Fruit fly (Drosophila melanogaster): ENCODE results near the gene Acer.
A peak's percentile ranks its signal among the peaks of the same experiment; 100 is the strongest.

The Acer gene

DNA sequence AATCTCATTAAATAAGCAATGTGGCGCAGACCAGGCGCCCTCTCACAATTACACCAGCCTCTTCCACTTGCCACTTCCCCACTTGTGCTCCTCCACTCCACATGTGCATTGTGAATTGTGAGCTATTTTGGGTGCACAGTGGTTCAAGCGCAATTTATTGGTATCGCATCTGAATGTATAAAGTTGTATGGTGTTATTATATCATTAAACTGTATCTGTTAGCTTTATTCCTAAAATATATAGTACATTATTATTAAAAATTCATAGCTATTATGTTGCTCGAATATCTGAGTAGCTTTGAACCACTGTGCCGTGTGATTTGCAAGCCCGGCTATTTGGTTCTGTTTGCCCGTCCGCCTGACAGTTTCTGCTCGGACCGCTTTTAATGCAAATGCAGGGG is 53.2 kb downstream of the Acer start (continued):
- TF ChIP-seq CG11398 (GFP tag; optimal IDR thresholded peaks at IDR 0.05) (no peak), lab (GFP tag; optimal IDR thresholded peaks at IDR 0.05) (peak; percentile 80), E2f2 (GFP tag; IDR thresholded peaks at IDR 0.05) (peak; percentile 63; the same call in 1 of the 2 replicates), Kr (GFP tag; optimal IDR thresholded peaks at IDR 0.05) (no peak), MTF-1 (GFP tag; optimal IDR thresholded peaks at IDR 0.05; ENCODE audit: borderline replicate concordance) (peak; percentile 74), slou (GFP tag; optimal IDR thresholded peaks at IDR 0.05) (peak; percentile 42), shn (GFP tag; optimal IDR thresholded peaks at IDR 0.05) (no peak), bowl (GFP tag; IDR thresholded peaks at IDR 0.05) (peak; percentile 72), CG15073 (GFP tag; optimal IDR thresholded peaks at IDR 0.05) (peak; percentile 52), H15 (GFP tag; IDR thresholded peaks at IDR 0.05) (peak; percentile 90), CG6854 (GFP tag; optimal IDR thresholded peaks at IDR 0.05) (no peak), CG17912 (GFP tag; optimal IDR thresholded peaks at IDR 0.05) (peak; percentile 5), odd (GFP tag; optimal IDR thresholded peaks at IDR 0.05) (peak; percentile 79), toy (GFP tag; IDR thresholded peaks at IDR 0.05) (peak; percentile 49; the same call in 1 of the 2 replicates), tio (GFP tag; optimal IDR thresholded peaks at IDR 0.05) (peak; percentile 69), Dip3 (GFP tag; optimal IDR thresholded peaks at IDR 0.05) (no peak), wek (GFP tag; optimal IDR thresholded peaks at IDR 0.05) (peak; percentile 64), CG6272 (GFP tag; IDR thresholded peaks at IDR 0.05) (peak; percentile 80), CG13287 (GFP tag; IDR thresholded peaks at IDR 0.05; ENCODE audit: partially characterized antibody) (no peak; the same call in 1 of the 2 replicates), CG7745 (tag; optimal IDR thresholded peaks at IDR 0.05) (peak; percentile 59), CG8388 (GFP tag; optimal IDR thresholded peaks at IDR 0.05) (peak; percentile 90), Neu2 (GFP tag; optimal IDR thresholded peaks at IDR 0.05; ENCODE audit: borderline replicate concordance) (no peak), CG9609 (GFP tag; optimal IDR thresholded peaks at IDR 0.05) (no peak), CG9797 (GFP tag; optimal IDR thresholded peaks at IDR 0.05) (peak; percentile 13), Xbp1 (GFP tag; optimal IDR thresholded peaks at IDR 0.05) (peak; percentile 88), CG10959 (GFP tag; IDR thresholded peaks at IDR 0.05) (peak; percentile 89), CG8765 (GFP tag; IDR thresholded peaks at IDR 0.05) (peak; percentile 65; the same call in 1 of the 2 replicates), Antp (GFP tag; optimal IDR thresholded peaks at IDR 0.05) (peak; percentile 25), CG6791 (GFP tag; IDR thresholded peaks at IDR 0.05; ENCODE audit: partially characterized antibody) (0 out of 3 replicates have a peak, but pooled peaks have one; percentile 25), exex (tag; optimal IDR thresholded peaks at IDR 0.05) (no peak), CG2889 (GFP tag; IDR thresholded peaks at IDR 0.05) (peak; percentile 68; the same call in 2 of the 3 replicates), lmd (GFP tag; IDR thresholded peaks at IDR 0.05) (peak; percentile 84), CG4282 (GFP tag; optimal IDR thresholded peaks at IDR 0.05) (peak; percentile 16), Oaz (GFP tag; IDR thresholded peaks at IDR 0.05) (peak; percentile 54; the same call in 1 of the 2 replicates), gro (GFP tag; optimal IDR thresholded peaks at IDR 0.05) (no peak), CG33213 (GFP tag; optimal IDR thresholded peaks at IDR 0.05) (no peak), tna (GFP tag; IDR thresholded peaks at IDR 0.05; ENCODE audit: partially characterized antibody) (no peak), Hr51 (GFP tag; optimal IDR thresholded peaks at IDR 0.05) (peak; percentile 8 to 88), ems (GFP tag; optimal IDR thresholded peaks at IDR 0.05) (peak; percentile 60), CG14965 (GFP tag; optimal IDR thresholded peaks at IDR 0.05; ENCODE audit: borderline replicate concordance) (no peak), Tbp (GFP tag; optimal IDR thresholded peaks at IDR 0.05) (no peak), CG18476 (GFP tag; optimal IDR thresholded peaks at IDR 0.05) (peak; percentile 70), CG13424 (tag; optimal IDR thresholded peaks at IDR 0.05) (peak; percentile 87), CG12219 (GFP tag; optimal IDR thresholded peaks at IDR 0.05) (peak; percentile 83), vfl (GFP tag; optimal IDR thresholded peaks at IDR 0.05) (no peak), B-H1 (GFP tag; IDR thresholded peaks at IDR 0.05) (peak; percentile 84), CG14667 (GFP tag; IDR thresholded peaks at IDR 0.05) (peak; percentile 85), Stat92E (GFP tag; optimal IDR thresholded peaks at IDR 0.05) (peak in 1 of 3 experiments; percentile 18), Dbx (GFP tag; IDR thresholded peaks at IDR 0.05) (no peak), Deaf1 (tag; optimal IDR thresholded peaks at IDR 0.05) (peak; percentile 47)
